Worm (Caenorhabditis elegans): Measurements from ENCODE around the gene C18H7.1.

- TF ChIP-seq T22C8.4 (GFP tag; IDR thresholded peaks at IDR 0.05) = no peak
- no peak for TF ChIP-seq cog-1 (tag; optimal IDR thresholded peaks at IDR 0.05)
- TF ChIP-seq ref-1 (GFP tag; conservative IDR thresholded peaks at IDR 0.05) = no peak
- no peak for TF ChIP-seq ztf-23 (GFP tag; IDR thresholded peaks at IDR 0.05)
- no peak for TF ChIP-seq med-1 (GFP tag; optimal IDR thresholded peaks at IDR 0.05; ENCODE audit: insufficient read depth)
- no peak for TF ChIP-seq flt-1 (GFP tag; IDR thresholded peaks at IDR 0.05)
Observed at ce11 chrIV:619766-620165, 4.4 kb downstream of the C18H7.1 start.

All from whole organism, midembryonic.